Fruit fly (Drosophila melanogaster) whole organism, embryonic: ENCODE results near the gene CG17321.

Experiments
- Adf1 ChIP-seq: fragments of 200-800 bp; sonication (Bioruptor generic); IDR thresholded peaks from 2 replicates; pipeline ENCODE4 v1.3.6; 2022; ENCODE audit warnings: missing biosample characterization, missing genetic modification characterization
- Asciz ChIP-seq: fragments of 200-800 bp; sonication (Bioruptor generic); optimal IDR thresholded peaks from 2 replicates; lab custom pipeline; 2017; ENCODE audit warnings: missing biosample characterization, mild to moderate bottlenecking, missing genetic modification characterization, missing genetic modification reagents
- CG10209 ChIP-seq: fragments of 200-800 bp; sonication (Bioruptor generic); optimal IDR thresholded peaks from 3 replicates; lab custom pipeline; 2017; ENCODE audit warnings: missing biosample characterization, mild to moderate bottlenecking, missing genetic modification characterization, missing genetic modification reagents
- CG10565 ChIP-seq: fragments of 200-800 bp; sonication (Bioruptor generic); optimal IDR thresholded peaks from 3 replicates; lab custom pipeline; 2016; ENCODE audit warnings: missing biosample characterization, mild to moderate bottlenecking, missing genetic modification characterization
- CG11456 ChIP-seq: fragments of 200-800 bp; sonication (Bioruptor generic); IDR thresholded peaks from 3 replicates; pipeline ENCODE4 v1.3.6; 2022; ENCODE audit warnings: missing biosample characterization, missing genetic modification characterization
- CG13894 ChIP-seq: fragments of 200-800 bp; sonication (Bioruptor generic); optimal IDR thresholded peaks from 3 replicates; lab custom pipeline; 2018; ENCODE audit warnings: missing biosample characterization, mild to moderate bottlenecking, missing genetic modification characterization, moderate library complexity
- CG17359 ChIP-seq: fragments of 200-800 bp; sonication (Bioruptor generic); optimal IDR thresholded peaks from 3 replicates; lab custom pipeline; 2018; ENCODE audit warnings: missing biosample characterization, mild to moderate bottlenecking, missing genetic modification characterization, moderate library complexity
- CG17802 ChIP-seq: fragments of 200-800 bp; sonication (Bioruptor generic); optimal IDR thresholded peaks from 2 replicates; lab custom pipeline; 2018; ENCODE audit warnings: missing biosample characterization, mild to moderate bottlenecking, missing genetic modification characterization, moderate library complexity
- CG1792 ChIP-seq: fragments of 200-800 bp; sonication (Bioruptor generic); optimal IDR thresholded peaks from 2 replicates; lab custom pipeline; 2016; ENCODE audit warnings: missing biosample characterization, missing genetic modification characterization
- CG30020 ChIP-seq: fragments of 200-800 bp; optimal IDR thresholded peaks from 2 replicates; lab custom pipeline; 2019; ENCODE audit warnings: missing biosample characterization, mild to moderate bottlenecking, missing genetic modification characterization, moderate library complexity
- CG31224 ChIP-seq: fragments of 200-800 bp; sonication (Bioruptor generic); IDR thresholded peaks from 2 replicates; pipeline ENCODE4 v1.3.6; 2022; ENCODE audit warnings: missing biosample characterization, missing genetic modification characterization
- CG3995 ChIP-seq: fragments of 200-800 bp; sonication (Bioruptor generic); optimal IDR thresholded peaks from 3 replicates; lab custom pipeline; 2016; ENCODE audit warnings: missing biosample characterization, missing genetic modification characterization
- CG4707 ChIP-seq: fragments of 200-800 bp; sonication (Bioruptor generic); optimal IDR thresholded peaks from 2 replicates; lab custom pipeline; 2018; ENCODE audit warnings: missing biosample characterization, mild to moderate bottlenecking, missing genetic modification characterization, moderate library complexity
- CG6254 ChIP-seq: fragments of 200-800 bp; sonication (Bioruptor generic); optimal IDR thresholded peaks from 3 replicates; lab custom pipeline; 2017; ENCODE audit warnings: mild to moderate bottlenecking, missing biosample characterization, missing genetic modification reagents, missing genetic modification characterization
- CG6791 ChIP-seq: fragments of 200-800 bp; sonication (Bioruptor generic); IDR thresholded peaks from 3 replicates; pipeline ENCODE4 v1.3.6; 2022; ENCODE audit warnings: missing biosample characterization, missing genetic modification characterization; ENCODE audit not compliant: partially characterized antibody
- CG7556 ChIP-seq: fragments of 200-800 bp; sonication (Bioruptor generic); optimal IDR thresholded peaks from 2 replicates; lab custom pipeline; 2017; ENCODE audit warnings: missing biosample characterization, mild to moderate bottlenecking, missing genetic modification characterization
- CG8478 ChIP-seq: fragments of >200 bp; optimal IDR thresholded peaks from 2 replicates; lab custom pipeline; 2018
- CG8765 ChIP-seq: fragments of 200-800 bp; sonication (Bioruptor generic); IDR thresholded peaks from 2 replicates; pipeline ENCODE4 v1.3.6; 2022; ENCODE audit warnings: missing biosample characterization, missing genetic modification characterization
- CG8944 ChIP-seq: fragments of 200-800 bp; sonication (Bioruptor generic); optimal IDR thresholded peaks from 3 replicates; lab custom pipeline; 2016; ENCODE audit warnings: missing biosample characterization, missing genetic modification characterization
- Eip74EF ChIP-seq, 2 experiments: fragments of 200-800 bp in 1 of 2; fragments of >200 bp in 1 of 2; sonication (Bioruptor generic) in 1 of 2; optimal IDR thresholded peaks; 2 replicates each; lab custom pipeline; 2017 to 2019; ENCODE audit warnings: missing biosample characterization in 2 of 2, missing genetic modification characterization in 2 of 2, mild to moderate bottlenecking in 1 of 2, moderate library complexity in 1 of 2
- Fer2 ChIP-seq: fragments of 200-800 bp; sonication (Bioruptor generic); optimal IDR thresholded peaks from 2 replicates; lab custom pipeline; 2018; ENCODE audit warnings: missing biosample characterization, mild to moderate bottlenecking, missing genetic modification characterization, moderate library complexity
- HmgZ ChIP-seq: fragments of 200-800 bp; sonication (Bioruptor generic); optimal IDR thresholded peaks from 2 replicates; lab custom pipeline; 2018; ENCODE audit warnings: missing biosample characterization, mild to moderate bottlenecking, missing genetic modification characterization
- Lim3 ChIP-seq: fragments of 200-800 bp; sonication (Bioruptor generic); IDR thresholded peaks from 2 replicates; pipeline ENCODE4 v1.3.6; 2022; ENCODE audit warnings: missing biosample characterization, missing genetic modification characterization
- MBD-R2 ChIP-seq: fragments of 200-800 bp; sonication (Bioruptor generic); IDR thresholded peaks from 2 replicates; pipeline ENCODE4 v1.3.6; 2022; ENCODE audit warnings: missing biosample characterization, missing genetic modification characterization
- Mad ChIP-seq: fragments of 200-800 bp; sonication (Bioruptor generic); optimal IDR thresholded peaks from 2 replicates; lab custom pipeline; 2016; ENCODE audit warnings: missing biosample characterization, missing genetic modification characterization
- Mrtf ChIP-seq: fragments of 200-800 bp; sonication (Bioruptor generic); IDR thresholded peaks from 3 replicates; pipeline ENCODE4 v1.3.6; 2022; ENCODE audit warnings: missing biosample characterization, missing genetic modification characterization
- Neu2 ChIP-seq: fragments of 200-800 bp; sonication (Bioruptor generic); optimal IDR thresholded peaks from 3 replicates; lab custom pipeline; 2016; ENCODE audit warnings: missing biosample characterization, missing genetic modification characterization, borderline replicate concordance
- NfI ChIP-seq: fragments of 200-800 bp; sonication (Bioruptor generic); optimal IDR thresholded peaks from 3 replicates; lab custom pipeline; 2018; ENCODE audit warnings: missing biosample characterization, mild to moderate bottlenecking, missing genetic modification characterization, moderate library complexity
- Optix ChIP-seq: fragments of 200-800 bp; sonication (Bioruptor generic); IDR thresholded peaks from 3 replicates; pipeline ENCODE4 v1.3.6; 2022; ENCODE audit warnings: missing biosample characterization, missing genetic modification characterization
- Ssrp ChIP-seq: fragments of 200-800 bp; sonication (Bioruptor generic); optimal IDR thresholded peaks from 2 replicates; lab custom pipeline; 2018; ENCODE audit warnings: missing biosample characterization, mild to moderate bottlenecking, missing genetic modification characterization, moderate library complexity
- Vsx1 ChIP-seq: fragments of 200-800 bp; sonication (Bioruptor generic); optimal IDR thresholded peaks from 2 replicates; lab custom pipeline; 2017; ENCODE audit warnings: missing biosample characterization, mild to moderate bottlenecking, missing genetic modification characterization, missing genetic modification reagents
- abd-A ChIP-seq: fragments of 200-800 bp; sonication (Bioruptor generic); optimal IDR thresholded peaks from 3 replicates; lab custom pipeline; 2019; ENCODE audit warnings: missing biosample characterization, mild to moderate bottlenecking, missing genetic modification characterization, moderate library complexity
- br ChIP-seq: fragments of >200 bp; optimal IDR thresholded peaks from 2 replicates; lab custom pipeline; 2017
- chinmo ChIP-seq: fragments of 200-800 bp; sonication (Bioruptor generic); IDR thresholded peaks from 4 replicates; pipeline ENCODE4 v1.3.6; 2022; ENCODE audit warnings: missing biosample characterization, missing genetic modification characterization; ENCODE audit not compliant: partially characterized antibody
- chn ChIP-seq: fragments of 200-800 bp; sonication (Bioruptor generic); optimal IDR thresholded peaks from 2 replicates; lab custom pipeline; 2016; ENCODE audit warnings: missing biosample characterization, missing genetic modification characterization
- eve ChIP-seq, 2 experiments: fragments of >200 bp; optimal IDR thresholded peaks; 2 replicates each; lab custom pipeline; 2017; ENCODE audit warnings: missing biosample characterization in 2 of 2, missing genetic modification characterization in 2 of 2
- fd102C ChIP-seq: fragments of 200-800 bp; sonication (Bioruptor generic); optimal IDR thresholded peaks from 2 replicates; lab custom pipeline; 2018; ENCODE audit warnings: missing biosample characterization, mild to moderate bottlenecking, missing genetic modification characterization, moderate library complexity
- gro ChIP-seq: fragments of 200-800 bp; sonication (Bioruptor generic); optimal IDR thresholded peaks from 2 replicates; lab custom pipeline; 2016; ENCODE audit warnings: missing biosample characterization, missing genetic modification characterization
- gt ChIP-seq: fragments of 200-800 bp; sonication (Bioruptor generic); IDR thresholded peaks from 2 replicates; pipeline ENCODE4 v1.3.6; 2022; ENCODE audit warnings: missing biosample characterization, missing genetic modification characterization
- hb ChIP-seq: fragments of 200-800 bp; sonication (Bioruptor generic); IDR thresholded peaks from 3 replicates; pipeline ENCODE4 v1.3.6; 2022; ENCODE audit warnings: missing biosample characterization, missing genetic modification characterization; ENCODE audit not compliant: partially characterized antibody
- jumu ChIP-seq: fragments of 200-800 bp; sonication (Bioruptor generic); optimal IDR thresholded peaks from 3 replicates; lab custom pipeline; 2016; ENCODE audit warnings: missing biosample characterization, missing genetic modification characterization
- kay ChIP-seq: fragments of 200-800 bp; sonication (Bioruptor generic); optimal IDR thresholded peaks from 2 replicates; lab custom pipeline; 2016; ENCODE audit warnings: missing biosample characterization, missing genetic modification characterization
- onecut ChIP-seq: fragments of 200-800 bp; sonication (Bioruptor generic); IDR thresholded peaks from 2 replicates; pipeline ENCODE4 v1.3.6; 2022; ENCODE audit warnings: missing biosample characterization, missing genetic modification characterization
- pb ChIP-seq: fragments of 200-800 bp; sonication (Bioruptor generic); optimal IDR thresholded peaks from 3 replicates; lab custom pipeline; 2016; ENCODE audit warnings: missing biosample characterization, missing genetic modification characterization
- pho ChIP-seq: fragments of 200-800 bp; sonication (Bioruptor generic); optimal IDR thresholded peaks from 2 replicates; lab custom pipeline; 2016; ENCODE audit warnings: missing biosample characterization, missing genetic modification characterization
- ro ChIP-seq: fragments of 200-800 bp; sonication (Bioruptor generic); IDR thresholded peaks from 2 replicates; pipeline ENCODE4 v1.3.6; 2022; ENCODE audit warnings: missing biosample characterization, missing genetic modification characterization
- trem ChIP-seq: fragments of 200-800 bp; optimal IDR thresholded peaks from 3 replicates; lab custom pipeline; 2019; ENCODE audit warnings: missing biosample characterization, mild to moderate bottlenecking, missing genetic modification characterization, moderate library complexity
- ttk ChIP-seq: fragments of 200-800 bp; sonication (Bioruptor generic); IDR thresholded peaks from 2 replicates; pipeline ENCODE4 v2.1.2; 2022; ENCODE audit warnings: missing biosample characterization, missing genetic modification characterization
- usp ChIP-seq: fragments of >200 bp; optimal IDR thresholded peaks from 2 replicates; lab custom pipeline; 2017; ENCODE audit warnings: missing biosample characterization, missing genetic modification characterization
- yki ChIP-seq: fragments of >200 bp; optimal IDR thresholded peaks from 3 replicates; lab custom pipeline; 2018

The CG17321 gene

dm6 chr2L:18839143-18839872, 5.7 kb upstream of the CG17321 start, which contains the start of gene CG10600 (continued):
- no peak for TF ChIP-seq eve (GFP tag; optimal IDR thresholded peaks at IDR 0.05; lab: Kevin White, UChicago)
- TF ChIP-seq gt (GFP tag; lab: Robert Waterston, UW) = peak; percentile 47; the same call in 1 of the 2 replicates
- TF ChIP-seq ro (GFP tag; lab: Robert Waterston, UW) = no peak
- peak; percentile 47 for TF ChIP-seq CG4707
- TF ChIP-seq CG7556 (GFP tag; lab: Kevin White, UChicago) = peak; percentile 78
- TF ChIP-seq pho = peak; percentile 88
- TF ChIP-seq CG8478 (lab: Kevin White, UChicago) = peak; percentile 87
- TF ChIP-seq Eip74EF (GFP tag; optimal IDR thresholded peaks at IDR 0.05; lab: Kevin White, UChicago) = no peak
- TF ChIP-seq CG6791 = peak; percentile 97
- peak; percentile 44; the same call in 1 of the 3 replicates for TF ChIP-seq Mrtf (GFP tag; lab: Robert Waterston, UW)
- peak; percentile 93 for TF ChIP-seq HmgZ (tag; lab: Kevin White, UChicago)
- peak; percentile 51 for TF ChIP-seq Adf1 (GFP tag; lab: Robert Waterston, UW)
- TF ChIP-seq CG8765 (GFP tag; lab: Robert Waterston, UW) = peak; percentile 43; the same call in 1 of the 2 replicates
- TF ChIP-seq trem = peak; percentile 90
- TF ChIP-seq Neu2 (GFP tag; lab: Kevin White, UChicago) = no peak
- peak; percentile 60 for TF ChIP-seq ttk
- TF ChIP-seq NfI (GFP tag; lab: Kevin White, UChicago) = peak; percentile 86
- TF ChIP-seq CG10209 (GFP tag; lab: Kevin White, UChicago) = peak; percentile 78
- no peak for TF ChIP-seq CG10565
- TF ChIP-seq jumu (GFP tag; lab: Kevin White, UChicago) = peak; percentile 92
- TF ChIP-seq kay = peak; percentile 64
- peak; percentile 52 for TF ChIP-seq CG31224
- peak; percentile 94 for TF ChIP-seq CG3995
- no peak for TF ChIP-seq br (lab: Kevin White, UChicago)
- no peak for TF ChIP-seq Vsx1 (GFP tag; lab: Kevin White, UChicago)
- peak; percentile 41 for TF ChIP-seq Fer2
- peak; percentile 58; the same call in 2 of the 3 replicates for TF ChIP-seq Optix (GFP tag; lab: Robert Waterston, UW)
- TF ChIP-seq CG8944 (GFP tag; lab: Kevin White, UChicago) = peak; percentile 90
- TF ChIP-seq pb (GFP tag; lab: Kevin White, UChicago) = peak; percentile 86
- peak; percentile 92 for TF ChIP-seq CG11456 (GFP tag; lab: Robert Waterston, UW)
- no peak for TF ChIP-seq usp (GFP tag; lab: Kevin White, UChicago)
- TF ChIP-seq abd-A = no peak
- peak; percentile 88 for TF ChIP-seq chn
- TF ChIP-seq CG17802 (tag; lab: Kevin White, UChicago) = peak; percentile 63
- TF ChIP-seq Lim3 (GFP tag; lab: Robert Waterston, UW) = no peak
- TF ChIP-seq hb (GFP tag; lab: Robert Waterston, UW) = peak; percentile 67
- no peak for TF ChIP-seq Asciz
- TF ChIP-seq MBD-R2 = peak; percentile 86
- TF ChIP-seq CG6254 = peak; percentile 28
- TF ChIP-seq CG1792 (GFP tag; lab: Kevin White, UChicago) = peak; percentile 81
- TF ChIP-seq onecut (GFP tag; lab: Robert Waterston, UW) = peak; percentile 91
- TF ChIP-seq chinmo (GFP tag; lab: Robert Waterston, UW) = peak; percentile 93
- peak; percentile 26 for TF ChIP-seq CG30020 (tag; lab: Kevin White, UChicago)
- TF ChIP-seq CG13894 (tag; lab: Kevin White, UChicago) = peak; percentile 83
- no peak for TF ChIP-seq yki (lab: Kevin White, UChicago)
- TF ChIP-seq gro (GFP tag; lab: Kevin White, UChicago) = peak; percentile 85
- TF ChIP-seq Mad = peak; percentile 90
- TF ChIP-seq Ssrp (tag; lab: Kevin White, UChicago) = peak; percentile 10
- TF ChIP-seq CG17359 (tag; lab: Kevin White, UChicago) = peak; percentile 70
- TF ChIP-seq fd102C (GFP tag; lab: Kevin White, UChicago) = peak; percentile 63
